Worm (Caenorhabditis elegans) whole organism, L2 larva: Measurements from ENCODE around the gene cul-5.

Experiments
- C34F6.9 ChIP-seq: fragments of 150-350 bp; optimal IDR thresholded peaks from 2 replicates; lab custom pipeline; 2014; ENCODE audit warnings: missing biosample characterization, missing genetic modification characterization
- R02D3.7 ChIP-seq: fragments of 150-350 bp; optimal IDR thresholded peaks from 2 replicates; lab custom pipeline; 2014; ENCODE audit warnings: missing biosample characterization, missing genetic modification characterization
- Y55F3AM.14 ChIP-seq: fragments of 200-800 bp; sonication (Bioruptor generic); optimal IDR thresholded peaks from 2 replicates; lab custom pipeline; 2018; ENCODE audit warnings: mild to moderate bottlenecking, missing genetic modification characterization, missing compliant biosample characterization
- ZK546.5 ChIP-seq: sonication (generic microtip); optimal IDR thresholded peaks from 2 replicates; lab custom pipeline; 2017; ENCODE audit warnings: missing biosample characterization, missing genetic modification characterization
- aly-2 ChIP-seq: fragments of 150-350 bp; optimal IDR thresholded peaks from 2 replicates; lab custom pipeline; 2014; ENCODE audit warnings: missing biosample characterization, missing genetic modification characterization
- ama-1 ChIP-seq: fragments of 150-350 bp; optimal IDR thresholded peaks from 2 replicates; lab custom pipeline; 2018; ENCODE audit warnings: inconsistent platforms
- ceh-82 ChIP-seq: fragments of 150-350 bp; optimal IDR thresholded peaks from 2 replicates; lab custom pipeline; 2014; ENCODE audit warnings: missing biosample characterization, missing genetic modification characterization
- crh-2 ChIP-seq: sonication (generic microtip); optimal IDR thresholded peaks from 2 replicates; lab custom pipeline; 2017; ENCODE audit warnings: missing biosample characterization, missing genetic modification characterization
- dmd-4 ChIP-seq: sonication (generic microtip); optimal IDR thresholded peaks from 2 replicates; lab custom pipeline; 2017; ENCODE audit warnings: missing biosample characterization, missing genetic modification characterization
- mbf-1 ChIP-seq: sonication (generic microtip); optimal IDR thresholded peaks from 2 replicates; lab custom pipeline; 2017; ENCODE audit warnings: missing biosample characterization, missing genetic modification characterization
- nhr-11 ChIP-seq: fragments of 150-350 bp; optimal IDR thresholded peaks from 2 replicates; lab custom pipeline; 2014; ENCODE audit warnings: missing biosample characterization, missing genetic modification characterization
- nhr-21 ChIP-seq: fragments of 150-350 bp; optimal IDR thresholded peaks from 2 replicates; lab custom pipeline; 2014; ENCODE audit warnings: missing biosample characterization, missing genetic modification characterization
- nhr-237 ChIP-seq: fragments of 150-350 bp; optimal IDR thresholded peaks from 2 replicates; lab custom pipeline; 2014; ENCODE audit warnings: missing biosample characterization, missing genetic modification characterization
- nhr-25 ChIP-seq: fragments of 150-350 bp; sonication (generic microtip); optimal IDR thresholded peaks from 3 replicates; lab custom pipeline; 2014; ENCODE audit warnings: missing biosample characterization, missing genetic modification characterization
- nhr-77 ChIP-seq: fragments of 150-350 bp; optimal IDR thresholded peaks from 2 replicates; lab custom pipeline; 2014; ENCODE audit warnings: missing biosample characterization, missing genetic modification characterization
- peb-1 ChIP-seq: fragments of 150-350 bp; optimal IDR thresholded peaks from 2 replicates; lab custom pipeline; 2014; ENCODE audit warnings: missing biosample characterization, missing genetic modification characterization
- snpc-4 ChIP-seq: fragments of 150-350 bp; optimal IDR thresholded peaks from 2 replicates; lab custom pipeline; 2014; ENCODE audit warnings: missing biosample characterization, missing genetic modification characterization
- ztf-1 ChIP-seq: fragments of 200-800 bp; sonication (Bioruptor generic); conservative IDR thresholded peaks from 2 replicates; pipeline ENCODE4 v1.3.6; 2022; ENCODE audit warnings: missing genetic modification characterization, missing compliant biosample characterization

The cul-5 gene

DNA sequence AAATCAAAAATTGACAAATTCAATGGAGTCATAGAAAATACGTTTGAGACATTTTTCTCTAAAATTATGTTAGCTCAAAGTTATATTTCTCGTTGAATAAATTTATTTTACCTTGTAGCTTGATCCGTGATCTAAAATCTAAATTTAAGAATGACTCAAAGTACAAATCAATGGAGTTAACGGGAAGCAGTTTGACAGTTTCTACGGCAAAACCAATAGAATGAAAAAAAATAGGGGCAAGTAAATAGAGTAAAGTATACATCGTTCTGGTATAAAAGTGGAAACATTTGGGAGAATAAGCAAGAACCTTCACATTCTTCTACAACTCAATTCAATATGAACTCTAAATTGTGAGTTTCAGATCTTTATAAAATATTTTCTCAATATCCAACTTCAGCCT is 51.6 kb downstream of the cul-5 start, which contains the start of gene fipr-6:
fipr-6 (plus strand) TSS at position 301 of the 400 bp plus-strand sequence.
- TF ChIP-seq dmd-4: no peak
- no peak for TF ChIP-seq mbf-1 (tag; lab: Kevin White, UChicago)
- TF ChIP-seq nhr-77 (tag; lab: Kevin White, UChicago): no peak
- no peak for TF ChIP-seq peb-1 (tag; lab: Kevin White, UChicago)
- TF ChIP-seq nhr-237 (tag; lab: Kevin White, UChicago): no peak
- no peak for TF ChIP-seq Y55F3AM.14
- TF ChIP-seq ama-1 (lab: Kevin White, UChicago): no peak
- no peak for TF ChIP-seq R02D3.7 (tag; lab: Kevin White, UChicago)
- TF ChIP-seq ZK546.5 (tag; lab: Kevin White, UChicago): no peak
- TF ChIP-seq nhr-11 (tag; lab: Kevin White, UChicago): no peak
- TF ChIP-seq crh-2 (tag; lab: Kevin White, UChicago): no peak
- no peak for TF ChIP-seq nhr-21 (tag; lab: Kevin White, UChicago)
- no peak for TF ChIP-seq ceh-82
- no peak for TF ChIP-seq C34F6.9 (tag; lab: Kevin White, UChicago)
- TF ChIP-seq aly-2 (tag; lab: Kevin White, UChicago): no peak
- no peak for TF ChIP-seq nhr-25 (tag; lab: Kevin White, UChicago)
- TF ChIP-seq snpc-4 (tag; lab: Kevin White, UChicago): no peak
- TF ChIP-seq ztf-1 (GFP tag; lab: Robert Waterston, UW): no peak
